Worm (Caenorhabditis elegans): ENCODE data around the gene srz-83.

The srz-83 gene

ce11 chrIV:3547500-3547899 is 43.3 kb downstream of the srz-83 start, which contains the start of gene nstp-6:
nstp-6 (minus strand) TSS chrIV:3547600.
- no peak for TF ChIP-seq ceh-31 (tag; optimal IDR thresholded peaks at IDR 0.05)
- TF ChIP-seq nhr-11 (tag; optimal IDR thresholded peaks at IDR 0.05) = no peak
- no peak for TF ChIP-seq ets-4 (tag; optimal IDR thresholded peaks at IDR 0.05)
- no peak for TF ChIP-seq lin-11 (tag; optimal IDR thresholded peaks at IDR 0.05)
- TF ChIP-seq ceh-2 (tag; optimal IDR thresholded peaks at IDR 0.05) = no peak
- no peak for TF ChIP-seq madf-2 (tag; optimal IDR thresholded peaks at IDR 0.05)
- TF ChIP-seq sox-2 (GFP tag; IDR thresholded peaks at IDR 0.05) = no peak
- no peak for TF ChIP-seq ceh-24 (tag; optimal IDR thresholded peaks at IDR 0.05)
- no peak for TF ChIP-seq ceh-48 (tag; optimal IDR thresholded peaks at IDR 0.05)
- TF ChIP-seq ama-1 (optimal IDR thresholded peaks at IDR 0.05) = no peak
- TF ChIP-seq unc-86 (tag; optimal IDR thresholded peaks at IDR 0.05) = no peak
- TF ChIP-seq ztf-16 (tag; optimal IDR thresholded peaks at IDR 0.05) = no peak
- TF ChIP-seq ahr-1 (tag; optimal IDR thresholded peaks at IDR 0.05) = no peak
- no peak for TF ChIP-seq K02D7.2 (tag; optimal IDR thresholded peaks at IDR 0.05)

- no peak for TF ChIP-seq C08G9.2 (tag; optimal IDR thresholded peaks at IDR 0.05)
- no peak for TF ChIP-seq T23F11.4 (GFP tag; optimal IDR thresholded peaks at IDR 0.05)
- TF ChIP-seq tbx-7 (tag; optimal IDR thresholded peaks at IDR 0.05) = no peak
- TF ChIP-seq hlh-6 (tag; optimal IDR thresholded peaks at IDR 0.05) = no peak
- TF ChIP-seq hlh-8 (tag; optimal IDR thresholded peaks at IDR 0.05) = no peak
- TF ChIP-seq ceh-9 (tag; optimal IDR thresholded peaks at IDR 0.05) = no peak
- TF ChIP-seq ceh-6 (GFP tag; optimal IDR thresholded peaks at IDR 0.05) = no peak
- TF ChIP-seq pros-1 (tag; optimal IDR thresholded peaks at IDR 0.05) = no peak
- no peak for TF ChIP-seq pha-4 (tag; optimal IDR thresholded peaks at IDR 0.05)
- TF ChIP-seq ceh-14 (tag; optimal IDR thresholded peaks at IDR 0.05) = no peak
- TF ChIP-seq elt-2 (tag; optimal IDR thresholded peaks at IDR 0.05) = peak; percentile 38
- TF ChIP-seq fkh-10 (GFP tag; optimal IDR thresholded peaks at IDR 0.05) = no peak
- no peak for TF ChIP-seq Y22D7AL.16 (tag; optimal IDR thresholded peaks at IDR 0.05)
- TF ChIP-seq ceh-45 (GFP tag; IDR thresholded peaks at IDR 0.05) = no peak
- TF ChIP-seq ttx-3 (tag; optimal IDR thresholded peaks at IDR 0.05) = no peak
- TF ChIP-seq tbx-2 (tag; optimal IDR thresholded peaks at IDR 0.05) = peak; percentile 26
- TF ChIP-seq unc-42 (tag; optimal IDR thresholded peaks at IDR 0.05) = no peak
- no peak for TF ChIP-seq gmeb-2 (tag; optimal IDR thresholded peaks at IDR 0.05)
- TF ChIP-seq F13H6.1 (tag; optimal IDR thresholded peaks at IDR 0.05) = no peak
- TF ChIP-seq pqm-1 (tag; optimal IDR thresholded peaks at IDR 0.05) = peak; percentile 6
- no peak for TF ChIP-seq pax-1 (tag; optimal IDR thresholded peaks at IDR 0.05)
- no peak for TF ChIP-seq ceh-24 (tag; optimal IDR thresholded peaks at IDR 0.05)
- TF ChIP-seq sdc-2 (tag; optimal IDR thresholded peaks at IDR 0.05) = no peak
- no peak for TF ChIP-seq lin-11 (tag; optimal IDR thresholded peaks at IDR 0.05)
Measured at ce11 chrIV:3548315-3548714, 44.1 kb downstream of the srz-83 start.

- TF ChIP-seq ceh-48 (tag; optimal IDR thresholded peaks at IDR 0.05) (peak; percentile 40), C08G9.2 (tag; optimal IDR thresholded peaks at IDR 0.05) (peak; percentile 28), elt-4 (tag; optimal IDR thresholded peaks at IDR 0.05) (no peak), ceh-45 (GFP tag; IDR thresholded peaks at IDR 0.05) (0 out of 2 replicates have a peak, but pooled peaks have one; percentile 32), dmd-4 (tag; optimal IDR thresholded peaks at IDR 0.05; ENCODE audit: borderline replicate concordance) (no peak), hlh-6 (tag; optimal IDR thresholded peaks at IDR 0.05) (no peak), sox-2 (GFP tag; IDR thresholded peaks at IDR 0.05) (no peak), sdc-2 (tag; optimal IDR thresholded peaks at IDR 0.05) (peak; percentile 13), pax-1 (tag; optimal IDR thresholded peaks at IDR 0.05) (no peak), elt-2 (tag; optimal IDR thresholded peaks at IDR 0.05) (peak; percentile 36), rnt-1 (tag; optimal IDR thresholded peaks at IDR 0.05) (no peak), eyg-1 (tag; optimal IDR thresholded peaks at IDR 0.05) (no peak), ceh-18 (tag; optimal IDR thresholded peaks at IDR 0.05) (peak; percentile 37), nfya-1 (tag; optimal IDR thresholded peaks at IDR 0.05) (no peak), K02D7.2 (tag; optimal IDR thresholded peaks at IDR 0.05) (peak; percentile 20), ceh-22 (tag; optimal IDR thresholded peaks at IDR 0.05) (no peak), tbx-7 (tag; optimal IDR thresholded peaks at IDR 0.05) (no peak), unc-86 (tag; optimal IDR thresholded peaks at IDR 0.05) (peak; percentile 32), pha-4 (tag; optimal IDR thresholded peaks at IDR 0.05) (no peak), pqm-1 (tag; optimal IDR thresholded peaks at IDR 0.05) (peak; percentile 26), ceh-14 (tag; optimal IDR thresholded peaks at IDR 0.05) (peak; percentile 22), lim-6 (tag; optimal IDR thresholded peaks at IDR 0.05) (no peak), pag-3 (tag; optimal IDR thresholded peaks at IDR 0.05; ENCODE audit: borderline replicate concordance) (no peak), hlh-15 (tag; optimal IDR thresholded peaks at IDR 0.05) (no peak), hlh-13 (GFP tag; optimal IDR thresholded peaks at IDR 0.05) (peak; percentile 4), che-1 (tag; optimal IDR thresholded peaks at IDR 0.05) (peak; percentile 64), C38D4.7 (GFP tag; optimal IDR thresholded peaks at IDR 0.05) (peak; percentile 52)
Measured at ce11 chrIV:3551777-3552462, 47.7 kb downstream of the srz-83 start.
